Worm (Caenorhabditis elegans) whole organism, L4/young adult: ENCODE measurements around the gene srg-23.

Source experiments
- W03F9.2 ChIP-seq: fragments of 150-350 bp; optimal IDR thresholded peaks from 2 replicates; lab custom pipeline; 2014; ENCODE audit warnings: missing biosample characterization, missing genetic modification characterization
- dao-5 ChIP-seq: sonication (generic microtip); optimal IDR thresholded peaks from 2 replicates; lab custom pipeline; 2016; ENCODE audit warnings: missing genotype, missing genetic modification characterization, moderate library complexity, missing compliant biosample characterization
- him-1 ChIP-seq: sonication (generic microtip); optimal IDR thresholded peaks from 2 replicates; lab custom pipeline; 2016; ENCODE audit warnings: missing genotype, missing genetic modification reagents, missing genetic modification characterization, missing compliant biosample characterization

The srg-23 gene

ce11 chrII:3053689-3054088 lies 42.3 kb downstream of the srg-23 start:
- TF ChIP-seq W03F9.2 (tag; lab: Kevin White, UChicago) (no peak), him-1 (tag; lab: Kevin White, UChicago) (no peak), dao-5 (no peak)

- TF ChIP-seq him-1 (tag; lab: Kevin White, UChicago) (no peak), dao-5 (no peak), W03F9.2 (tag; lab: Kevin White, UChicago) (no peak)
Observed at ce11 chrII:3052843-3053242, 43.1 kb downstream of the srg-23 start.

ce11 chrII:3051332-3051731 lies 44.6 kb downstream of the srg-23 start:
- TF ChIP-seq dao-5 (no peak), him-1 (tag; lab: Kevin White, UChicago) (no peak), W03F9.2 (tag; lab: Kevin White, UChicago) (no peak)

ce11 chrII:3050703-3051102 lies 45.3 kb downstream of the srg-23 start, which contains the start of gene sri-31:
sri-31 (plus strand) TSS chrII:3051003.
- TF ChIP-seq him-1 (tag; lab: Kevin White, UChicago) (no peak), W03F9.2 (tag; lab: Kevin White, UChicago) (no peak), dao-5 (no peak)

- TF ChIP-seq W03F9.2 (tag; lab: Kevin White, UChicago) (no peak), dao-5 (no peak), him-1 (tag; lab: Kevin White, UChicago) (no peak)
Observed at ce11 chrII:3048989-3049388, 47.0 kb downstream of the srg-23 start.

- TF ChIP-seq dao-5 (no peak), him-1 (tag; lab: Kevin White, UChicago) (no peak), W03F9.2 (tag; lab: Kevin White, UChicago) (no peak)
Observed at ce11 chrII:3048378-3048777, 47.6 kb downstream of the srg-23 start, which contains the start of gene sri-28. sri-28 (plus strand) TSS chrII:3048678.

- TF ChIP-seq dao-5, result no peak
- no peak for TF ChIP-seq him-1 (tag; lab: Kevin White, UChicago)
- no peak for TF ChIP-seq W03F9.2 (tag; lab: Kevin White, UChicago)
Observed at ce11 chrII:3045875-3046274, 50.1 kb downstream of the srg-23 start, which contains the start of gene sri-30. sri-30 (plus strand) TSS chrII:3046175.

ce11 chrII:3045422-3045821 lies 50.5 kb downstream of the srg-23 start:
- TF ChIP-seq him-1 (tag; lab: Kevin White, UChicago) (no peak), W03F9.2 (tag; lab: Kevin White, UChicago) (no peak), dao-5 (no peak)

ce11 chrII:3044023-3044422 lies 51.9 kb downstream of the srg-23 start, which contains the start of gene sri-29:
sri-29 (plus strand) TSS chrII:3044323.
- TF ChIP-seq W03F9.2 (tag; lab: Kevin White, UChicago) (no peak), dao-5 (no peak), him-1 (tag; lab: Kevin White, UChicago) (no peak)
